Worm (Caenorhabditis elegans): ENCODE measurements around the gene C55C3.3.
A peak's percentile ranks its signal among the peaks of the same experiment; 100 is the strongest.

The C55C3.3 gene

DNA sequence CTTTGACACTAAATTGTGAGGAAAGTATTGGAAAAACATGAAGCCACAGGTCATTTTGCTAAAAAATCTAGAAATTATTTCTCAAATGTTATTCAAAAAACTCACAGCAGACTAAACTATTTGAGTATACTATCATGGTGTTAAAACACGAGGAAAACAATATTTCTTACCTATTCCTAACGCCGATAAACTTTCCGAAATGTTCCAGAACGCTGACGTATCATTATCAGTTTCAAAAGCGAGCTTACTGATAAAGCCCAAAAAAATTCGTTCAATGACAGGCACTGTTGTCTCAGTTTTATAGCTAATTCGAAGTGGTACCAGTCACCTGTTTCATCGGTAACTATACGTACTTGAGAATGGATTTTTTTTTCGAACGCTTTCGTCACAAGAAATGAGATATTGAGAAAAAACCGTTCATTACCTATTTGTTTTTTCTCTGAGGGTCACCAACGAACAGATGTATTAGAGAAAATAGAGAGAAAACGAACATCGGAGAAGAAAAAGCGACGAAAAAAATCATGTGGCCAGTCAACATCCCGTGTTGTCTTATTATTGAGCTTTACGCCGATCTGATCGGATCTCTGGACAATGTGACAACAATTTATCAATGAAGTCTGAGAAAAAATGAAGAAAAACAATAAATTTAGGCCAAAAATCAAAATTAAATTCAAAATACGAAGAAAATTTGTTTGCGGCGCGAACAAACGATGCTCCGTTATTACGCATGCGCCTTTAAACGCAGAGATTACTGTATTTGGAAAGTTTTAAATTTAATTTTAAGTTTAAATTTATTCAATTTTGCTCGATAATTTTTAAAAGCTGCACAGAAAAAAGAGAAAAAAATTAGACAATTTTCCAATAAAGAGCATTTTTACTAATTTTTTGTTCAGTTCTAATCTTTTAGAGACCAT lies 18.7 kb upstream of the C55C3.3 start (continued):
- TF ChIP-seq lsl-1 (GFP tag; optimal IDR thresholded peaks at IDR 0.05) (peak; percentile 87), pbrm-1 (GFP tag; IDR thresholded peaks at IDR 0.05) (0 out of 2 replicates have a peak, but pooled peaks have one; percentile 20), somi-1 (GFP tag; optimal IDR thresholded peaks at IDR 0.05) (peak; percentile 48), cebp-1 (GFP tag; IDR thresholded peaks at IDR 0.05) (no peak), cebp-1 (tag; optimal IDR thresholded peaks at IDR 0.05) (no peak), dpl-1 (GFP tag; optimal IDR thresholded peaks at IDR 0.05) (peak; percentile 73), tbp1 (GFP tag; optimal IDR thresholded peaks at IDR 0.05) (peak; percentile 57), hmg-1.2 (GFP tag; IDR thresholded peaks at IDR 0.05) (peak; percentile 32; the same call in 1 of the 2 replicates), F33H1.4 (GFP tag; IDR thresholded peaks at IDR 0.05) (peak; percentile 34; the same call in 1 of the 2 replicates), madf-8 (GFP tag; conservative IDR thresholded peaks at IDR 0.05) (peak; percentile 71), aptf-3 (GFP tag; IDR thresholded peaks at IDR 0.05) (no peak), D2030.7 (GFP tag; IDR thresholded peaks at IDR 0.05) (peak; percentile 78), madf-6 (GFP tag; IDR thresholded peaks at IDR 0.05) (peak; percentile 89), gei-17 (GFP tag; optimal IDR thresholded peaks at IDR 0.05) (no peak), fkh-3 (tag; optimal IDR thresholded peaks at IDR 0.05) (no peak), ceh-91 (GFP tag; IDR thresholded peaks at IDR 0.05) (peak; percentile 42; the same call in 1 of the 2 replicates), snpc-1.3 (tag; optimal IDR thresholded peaks at IDR 0.05; ENCODE audit: insufficient read depth) (peak; percentile 47), snpc-4 (GFP tag; optimal IDR thresholded peaks at IDR 0.05) (peak; percentile 70), snpc-4 (tag; optimal IDR thresholded peaks at IDR 0.05) (peak in 3 of 4 experiments; percentile 87 to 92 (median 90)), ztf-26 (tag; optimal IDR thresholded peaks at IDR 0.05) (no peak)

DNA sequence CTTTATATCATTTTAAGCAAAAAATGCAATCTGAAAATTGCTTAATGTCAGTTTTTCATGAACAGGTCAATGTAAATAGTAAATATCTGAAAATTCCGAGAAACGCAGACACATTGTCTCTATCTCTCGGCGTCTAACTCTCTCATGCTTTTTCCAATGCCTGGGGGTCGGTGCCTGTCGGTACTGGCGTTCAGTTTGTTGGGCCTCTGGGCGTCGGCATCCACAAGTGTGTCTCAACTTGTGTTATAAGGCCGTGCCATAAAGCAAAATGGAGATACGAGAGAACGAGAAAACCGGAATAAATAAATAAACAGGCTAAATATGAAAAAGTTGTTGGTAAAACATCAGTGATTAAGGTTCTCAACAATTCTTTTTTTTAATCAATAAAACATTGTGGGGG lies 17.9 kb upstream of the C55C3.3 start:
- TF ChIP-seq cebp-1 (GFP tag; IDR thresholded peaks at IDR 0.05) (no peak), cebp-1 (tag; optimal IDR thresholded peaks at IDR 0.05) (peak; percentile 19), nhr-80 (tag; optimal IDR thresholded peaks at IDR 0.05) (peak; percentile 5), snpc-4 (GFP tag; optimal IDR thresholded peaks at IDR 0.05) (no peak), snpc-4 (tag; optimal IDR thresholded peaks at IDR 0.05) (no peak), hmg-1.2 (GFP tag; IDR thresholded peaks at IDR 0.05) (peak; percentile 19; the same call in 1 of the 2 replicates)

- no peak for TF ChIP-seq dpl-1 (GFP tag; optimal IDR thresholded peaks at IDR 0.05)
- TF ChIP-seq egl-44 (GFP tag; IDR thresholded peaks at IDR 0.05) = no peak
- TF ChIP-seq ceh-27 (GFP tag; optimal IDR thresholded peaks at IDR 0.05) = no peak
- TF ChIP-seq nfyb-1 (GFP tag; IDR thresholded peaks at IDR 0.05) = no peak
- TF ChIP-seq mes-4 (tag; optimal IDR thresholded peaks at IDR 0.05) = no peak
- TF ChIP-seq snpc-1.1 (tag; optimal IDR thresholded peaks at IDR 0.05; ENCODE audit: insufficient read depth) = no peak
- no peak for TF ChIP-seq aptf-3 (GFP tag; IDR thresholded peaks at IDR 0.05)
- no peak for TF ChIP-seq C06A6.2 (GFP tag; conservative IDR thresholded peaks at IDR 0.05)
- no peak for TF ChIP-seq sea-2 (GFP tag; IDR thresholded peaks at IDR 0.05)
- TF ChIP-seq T07F8.4 (tag; optimal IDR thresholded peaks at IDR 0.05) = no peak
- TF ChIP-seq akir-1 (GFP tag; optimal IDR thresholded peaks at IDR 0.05) = no peak
- TF ChIP-seq lag-1 (GFP tag; IDR thresholded peaks at IDR 0.05) = no peak
- no peak for TF ChIP-seq F23B12.7 (tag; optimal IDR thresholded peaks at IDR 0.05; ENCODE audit: insufficient read depth)
- no peak for TF ChIP-seq K12H6.12 (tag; optimal IDR thresholded peaks at IDR 0.05)
- TF ChIP-seq T26A5.8 (tag; optimal IDR thresholded peaks at IDR 0.05) = no peak
- no peak for TF ChIP-seq sdz-38 (tag; optimal IDR thresholded peaks at IDR 0.05)
- TF ChIP-seq madf-6 (GFP tag; IDR thresholded peaks at IDR 0.05) = no peak
Measured at ce11 chrIV:5669459-5669858, 15.6 kb upstream of the C55C3.3 start, which contains the start of gene T19E7.6. Gene T19E7.6, minus strand, starts transcription at chrIV:5669503.

Measured in whole organism, young adult.